Fruit fly (Drosophila melanogaster): Measurements from ENCODE around the gene elav.

DNA sequence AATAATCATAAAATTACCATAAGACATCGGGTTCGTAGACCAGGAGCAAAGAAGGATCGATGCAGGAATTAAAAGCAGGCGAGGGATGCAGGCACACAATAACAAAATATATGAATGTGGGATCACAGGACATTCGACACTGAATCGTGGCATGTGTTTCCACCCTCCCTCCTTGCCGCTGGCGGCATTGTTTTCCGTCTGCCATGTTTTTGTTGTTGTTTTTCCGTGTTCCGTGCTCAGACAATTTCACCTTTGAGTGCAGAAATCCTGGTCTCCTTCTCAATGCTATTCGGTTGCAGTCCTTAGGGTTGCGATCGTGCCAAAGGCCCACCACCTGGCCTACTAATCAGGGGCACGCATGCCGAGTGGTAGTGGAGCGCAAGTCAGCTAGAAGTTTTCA is 2.6 kb upstream of the elav start:
- TF ChIP-seq usp (GFP tag; optimal IDR thresholded peaks at IDR 0.05) (no peak), pan (optimal IDR thresholded peaks at IDR 0.05) (no peak), Dll (optimal IDR thresholded peaks at IDR 0.05) (no peak)

Measured in whole organism.